Worm (Caenorhabditis elegans) whole organism, L1 larva: ENCODE results near the gene dmd-10.

Source experiments
- C04F5.9 ChIP-seq: sonication (generic microtip); optimal IDR thresholded peaks from 2 replicates; lab custom pipeline; 2016; ENCODE audit warnings: missing genetic modification characterization, missing compliant biosample characterization
- aha-1 ChIP-seq: fragments of 150-350 bp; optimal IDR thresholded peaks from 2 replicates; lab custom pipeline; 2014; ENCODE audit warnings: missing biosample characterization, missing genetic modification characterization
- alr-1 ChIP-seq: fragments of 200-800 bp; sonication (Bioruptor generic); optimal IDR thresholded peaks from 2 replicates; lab custom pipeline; 2018; ENCODE audit warnings: borderline replicate concordance, mild to moderate bottlenecking, missing genetic modification characterization, missing compliant biosample characterization
- blmp-1 ChIP-seq: fragments of 150-350 bp; optimal IDR thresholded peaks from 2 replicates; lab custom pipeline; 2014; ENCODE audit warnings: missing biosample characterization, missing genetic modification characterization
- ceh-82 ChIP-seq, 3 experiments: fragments of 150-350 bp in 1 of 3; sonication (generic microtip) in 2 of 3; optimal IDR thresholded peaks; 2 replicates each; lab custom pipeline; 2014 to 2017; ENCODE audit warnings: missing biosample characterization in 3 of 3, missing genetic modification characterization in 3 of 3
- ces-1 ChIP-seq: fragments of 150-350 bp; optimal IDR thresholded peaks from 2 replicates; lab custom pipeline; 2014; ENCODE audit warnings: missing biosample characterization, missing genetic modification reagents, missing genetic modification characterization
- dpl-1 ChIP-seq, 3 experiments: fragments of 150-350 bp in 2 of 3; sonication (generic microtip) in 1 of 3; optimal IDR thresholded peaks; 2 replicates each; lab custom pipeline; 2014 to 2017; ENCODE audit warnings: missing biosample characterization in 3 of 3, missing genetic modification characterization in 3 of 3, missing genetic modification reagents in 3 of 3
- efl-1 ChIP-seq, 4 experiments: fragments of 150-350 bp; optimal IDR thresholded peaks in 3 of 4; peaks in 1 of 4; 1 replicate in 1 of 4; 2 replicates in 3 of 4; lab custom pipeline; 2014; ENCODE audit warnings: missing biosample characterization in 2 of 4, missing genetic modification characterization in 2 of 4, missing genetic modification reagents in 2 of 4
- ets-5 ChIP-seq: fragments of 200-800 bp; sonication (Bioruptor generic); IDR thresholded peaks from 2 replicates; pipeline ENCODE4 v1.3.6; 2022; ENCODE audit warnings: missing genetic modification characterization, missing compliant biosample characterization
- fkh-10 ChIP-seq: sonication (generic microtip); optimal IDR thresholded peaks from 2 replicates; lab custom pipeline; 2017; ENCODE audit warnings: missing biosample characterization, missing genetic modification reagents, missing genetic modification characterization
- fkh-4 ChIP-seq: sonication (generic microtip); optimal IDR thresholded peaks from 2 replicates; lab custom pipeline; 2016; ENCODE audit warnings: missing compliant biosample characterization, missing genetic modification characterization, borderline replicate concordance
- fkh-8 ChIP-seq: sonication (generic microtip); optimal IDR thresholded peaks from 2 replicates; lab custom pipeline; 2016; ENCODE audit warnings: mild to moderate bottlenecking, missing genetic modification characterization, missing compliant biosample characterization
- fos-1 ChIP-seq: fragments of 150-350 bp; optimal IDR thresholded peaks from 2 replicates; lab custom pipeline; 2014; ENCODE audit warnings: missing biosample characterization, missing genetic modification characterization
- grh-1 ChIP-seq: fragments of 200-800 bp; sonication (Bioruptor generic); IDR thresholded peaks from 2 replicates; pipeline ENCODE4 v1.3.6; 2022; ENCODE audit warnings: missing genetic modification reagents, missing genetic modification characterization, missing compliant biosample characterization
- hpl-2 ChIP-seq: fragments of 150-350 bp; optimal IDR thresholded peaks from 2 replicates; lab custom pipeline; 2014; ENCODE audit warnings: missing biosample characterization, missing genetic modification reagents, missing genetic modification characterization
- irx-1 ChIP-seq: sonication (generic microtip); optimal IDR thresholded peaks from 2 replicates; lab custom pipeline; 2016; ENCODE audit warnings: missing genetic modification characterization, missing compliant biosample characterization
- jun-1 ChIP-seq: fragments of 150-350 bp; optimal IDR thresholded peaks from 2 replicates; lab custom pipeline; 2014; ENCODE audit warnings: missing biosample characterization, missing genetic modification reagents, missing genetic modification characterization
- lin-14 ChIP-seq: fragments of 200-800 bp; sonication (Bioruptor generic); optimal IDR thresholded peaks from 2 replicates; lab custom pipeline; 2018; ENCODE audit warnings: mild to moderate bottlenecking, missing genetic modification characterization, moderate library complexity, missing compliant biosample characterization
- lin-39 ChIP-seq: fragments of 150-350 bp; optimal IDR thresholded peaks from 2 replicates; lab custom pipeline; 2014; ENCODE audit warnings: missing biosample characterization, missing genetic modification reagents, missing genetic modification characterization
- lsy-2 ChIP-seq, 2 experiments: fragments of 150-350 bp; optimal IDR thresholded peaks; 2 replicates each; lab custom pipeline; 2014; ENCODE audit warnings: missing biosample characterization in 2 of 2, missing genetic modification characterization in 2 of 2
- nhr-12 ChIP-seq: sonication (generic microtip); optimal IDR thresholded peaks from 2 replicates; lab custom pipeline; 2017; ENCODE audit warnings: missing biosample characterization, missing genetic modification characterization
- nhr-20 ChIP-seq: sonication (generic microtip); optimal IDR thresholded peaks from 2 replicates; lab custom pipeline; 2016; ENCODE audit warnings: mild to moderate bottlenecking, missing genetic modification characterization, missing compliant biosample characterization
- nhr-71 ChIP-seq: sonication (generic microtip); optimal IDR thresholded peaks from 2 replicates; lab custom pipeline; 2016; ENCODE audit warnings: mild to moderate bottlenecking, missing genetic modification characterization, moderate library complexity, missing compliant biosample characterization
- nhr-77 ChIP-seq: fragments of 150-350 bp; optimal IDR thresholded peaks from 2 replicates; lab custom pipeline; 2014; ENCODE audit warnings: missing biosample characterization, missing genetic modification characterization
- nhr-90 ChIP-seq: sonication (generic microtip); optimal IDR thresholded peaks from 2 replicates; lab custom pipeline; 2016; ENCODE audit warnings: mild to moderate bottlenecking, missing genetic modification characterization, missing compliant biosample characterization; ENCODE audit not compliant: poor library complexity
- pqm-1 ChIP-seq: sonication (generic microtip); optimal IDR thresholded peaks from 3 replicates; lab custom pipeline; 2017; ENCODE audit warnings: missing biosample characterization, missing genetic modification characterization
- rnt-1 ChIP-seq: sonication (generic microtip); optimal IDR thresholded peaks from 2 replicates; lab custom pipeline; 2016; ENCODE audit warnings: mild to moderate bottlenecking, missing genetic modification characterization, moderate library complexity, missing compliant biosample characterization
- sptf-1 ChIP-seq: fragments of 150-350 bp; optimal IDR thresholded peaks from 2 replicates; lab custom pipeline; 2014; ENCODE audit warnings: missing biosample characterization, missing genetic modification characterization
- swsn-7 ChIP-seq: sonication (generic microtip); optimal IDR thresholded peaks from 2 replicates; lab custom pipeline; 2016; ENCODE audit warnings: missing genetic modification characterization, missing compliant biosample characterization
- unc-130 ChIP-seq: fragments of 150-350 bp; optimal IDR thresholded peaks from 2 replicates; lab custom pipeline; 2017; ENCODE audit warnings: missing biosample characterization, missing genetic modification characterization, inconsistent platforms
- unc-30 ChIP-seq: sonication (generic microtip); optimal IDR thresholded peaks from 2 replicates; lab custom pipeline; 2017; ENCODE audit warnings: missing biosample characterization, missing genetic modification characterization
- vab-15 ChIP-seq: sonication (generic microtip); optimal IDR thresholded peaks from 2 replicates; lab custom pipeline; 2017; ENCODE audit warnings: missing genotype, mild to moderate bottlenecking, missing genetic modification characterization, missing compliant biosample characterization
- zip-4 ChIP-seq: fragments of 200-800 bp; sonication (Bioruptor generic); optimal IDR thresholded peaks from 2 replicates; lab custom pipeline; 2018; ENCODE audit warnings: mild to moderate bottlenecking, missing genetic modification characterization, moderate library complexity, missing compliant biosample characterization
- ztf-11 ChIP-seq, 2 experiments: sonication (generic microtip); optimal IDR thresholded peaks; 2 replicates each; lab custom pipeline; 2016 to 2017; ENCODE audit warnings: missing genetic modification characterization in 2 of 2, missing biosample characterization in 1 of 2, missing compliant biosample characterization in 1 of 2
- ztf-4 ChIP-seq: fragments of 150-350 bp; optimal IDR thresholded peaks from 2 replicates; lab custom pipeline; 2014; ENCODE audit warnings: missing biosample characterization, missing genetic modification characterization

Gene dmd-10

ce11 chrV:13236507-13236906 is at the start of gene dmd-10:
Gene dmd-10, minus strand, starts transcription at chrV:13236607.
- TF ChIP-seq dpl-1 (GFP tag; optimal IDR thresholded peaks at IDR 0.05; lab: Kevin White, UChicago): no peak
- no peak for TF ChIP-seq ztf-4
- TF ChIP-seq nhr-20 (tag; lab: Kevin White, UChicago): no peak
- no peak for TF ChIP-seq ces-1 (GFP tag; lab: Kevin White, UChicago)
- TF ChIP-seq ztf-11 (tag; optimal IDR thresholded peaks at IDR 0.05; lab: Kevin White, UChicago): no peak
- no peak for TF ChIP-seq unc-30 (tag; lab: Kevin White, UChicago)
- no peak for TF ChIP-seq alr-1 (tag; lab: Kevin White, UChicago)
- TF ChIP-seq lin-39 (tag; lab: Kevin White, UChicago): no peak
- no peak for TF ChIP-seq irx-1
- TF ChIP-seq sptf-1 (tag; lab: Kevin White, UChicago): no peak
- no peak for TF ChIP-seq fos-1 (tag; lab: Kevin White, UChicago)
- no peak for TF ChIP-seq unc-130 (tag; lab: Kevin White, UChicago)
- no peak for TF ChIP-seq nhr-77 (tag; lab: Kevin White, UChicago)

- TF ChIP-seq zip-4 (GFP tag; lab: Kevin White, UChicago): no peak
- TF ChIP-seq lsy-2 (tag; optimal IDR thresholded peaks at IDR 0.05; lab: Kevin White, UChicago): peak in 1 of 2 experiments; percentile 23
- no peak for TF ChIP-seq vab-15 (tag; lab: Kevin White, UChicago)
- peak; percentile 62 for TF ChIP-seq rnt-1 (tag; lab: Kevin White, UChicago)
- peak; percentile 73 for TF ChIP-seq lin-14
- no peak for TF ChIP-seq dpl-1 (GFP tag; optimal IDR thresholded peaks at IDR 0.05; lab: Kevin White, UChicago)
- TF ChIP-seq ets-5 (GFP tag; lab: Robert Waterston, UW): no peak
- no peak for TF ChIP-seq grh-1 (GFP tag; lab: Robert Waterston, UW)
- TF ChIP-seq nhr-90 (tag; lab: Kevin White, UChicago): no peak
- no peak for TF ChIP-seq ztf-4
- TF ChIP-seq jun-1 (tag; lab: Kevin White, UChicago): no peak
- peak; percentile 30 for TF ChIP-seq nhr-71 (tag; lab: Kevin White, UChicago)
- no peak for TF ChIP-seq fkh-10 (GFP tag; lab: Kevin White, UChicago)
- no peak for TF ChIP-seq hpl-2 (GFP tag; lab: Kevin White, UChicago)
- no peak for TF ChIP-seq nhr-77 (tag; lab: Kevin White, UChicago)
- TF ChIP-seq aha-1 (tag; lab: Kevin White, UChicago): no peak
- no peak for TF ChIP-seq ces-1 (GFP tag; lab: Kevin White, UChicago)
- no peak for TF ChIP-seq C04F5.9 (tag; lab: Kevin White, UChicago)
- no peak for TF ChIP-seq swsn-7 (tag; lab: Kevin White, UChicago)
- peak; percentile 26 for TF ChIP-seq blmp-1 (tag; lab: Kevin White, UChicago)
- no peak for TF ChIP-seq fkh-4 (tag; lab: Kevin White, UChicago)
- no peak for TF ChIP-seq pqm-1
These were observed 48.9 kb upstream of the dmd-10 start for ce11 chrV:13285284-13285683.

DNA sequence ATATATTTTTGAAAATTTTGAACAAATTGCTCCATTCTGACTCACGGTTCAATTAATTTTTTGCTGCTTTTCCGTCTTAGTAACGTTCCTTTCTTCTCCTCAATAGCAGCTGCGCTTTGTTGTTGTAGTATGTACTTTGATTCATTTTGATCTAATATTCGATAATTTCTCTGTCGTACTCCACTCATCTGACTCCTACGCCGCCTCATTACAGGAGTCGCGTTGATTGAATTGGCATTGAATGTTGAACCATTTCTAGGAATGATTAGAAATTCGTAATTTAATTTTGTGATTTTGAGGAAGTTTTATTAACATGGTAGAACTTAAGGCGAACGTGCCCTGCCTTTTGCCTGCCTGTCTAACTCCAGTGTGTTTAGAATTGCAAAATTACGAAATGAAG is 46.6 kb upstream of the dmd-10 start:
- peak; percentile 37 for TF ChIP-seq nhr-71 (tag; lab: Kevin White, UChicago)
- TF ChIP-seq nhr-12 (tag; lab: Kevin White, UChicago): no peak
- TF ChIP-seq fkh-8 (tag; lab: Kevin White, UChicago): no peak
- TF ChIP-seq ceh-82 (tag; optimal IDR thresholded peaks at IDR 0.05; lab: Kevin White, UChicago): no peak
- TF ChIP-seq efl-1 (optimal IDR thresholded peaks at IDR 0.05; lab: Kevin White, UChicago): no peak
- TF ChIP-seq efl-1 (GFP tag; optimal IDR thresholded peaks at IDR 0.05 in 1 of 2; lab: Kevin White, UChicago): no peak

DNA sequence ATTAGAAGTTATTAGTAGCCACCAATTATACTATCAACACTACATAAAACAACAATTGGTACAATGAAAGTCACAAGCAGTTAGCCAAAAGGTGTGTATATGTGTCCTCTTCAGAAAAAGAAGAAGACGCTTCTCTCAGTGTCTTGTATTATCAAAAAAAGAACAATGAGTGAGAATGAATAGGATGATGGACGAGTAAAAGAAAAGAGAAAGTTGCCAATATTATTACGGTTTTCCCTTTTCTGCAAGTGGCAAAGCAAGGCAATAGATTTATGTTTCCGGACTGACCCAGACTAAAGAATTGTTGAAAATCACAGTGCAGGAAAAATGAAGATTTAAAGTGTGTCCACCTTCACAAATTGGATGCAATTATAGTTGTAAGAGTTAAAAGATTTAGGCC is 44.0 kb upstream of the dmd-10 start:
- no peak for TF ChIP-seq jun-1 (tag; lab: Kevin White, UChicago)
- peak; percentile 85 for TF ChIP-seq blmp-1 (tag; lab: Kevin White, UChicago)
- no peak for TF ChIP-seq efl-1 (optimal IDR thresholded peaks at IDR 0.05; lab: Kevin White, UChicago)
- TF ChIP-seq efl-1 (GFP tag; optimal IDR thresholded peaks at IDR 0.05 in 1 of 2; lab: Kevin White, UChicago): peak in 1 of 2 experiments; percentile 59
